Worm (Caenorhabditis elegans): ENCODE measurements around the gene srx-16.

ce11 chrV:7015872-7016271, 39.7 kb downstream of the srx-16 start, which contains the start of gene C33G8.13:
- TF ChIP-seq T22C8.4 (GFP tag; IDR thresholded peaks at IDR 0.05), result no peak
- no peak for TF ChIP-seq ztf-23 (GFP tag; IDR thresholded peaks at IDR 0.05)
- TF ChIP-seq tab-1 (GFP tag; IDR thresholded peaks at IDR 0.05), result no peak

Data from whole organism, midembryonic.